Fruit fly (Drosophila melanogaster) whole organism, wandering third instar larva: Measurements from ENCODE around the gene uif.

Experiments
- Abd-B ChIP-seq: fragments of >200 bp; optimal IDR thresholded peaks from 2 replicates; lab custom pipeline; 2017; ENCODE audit warnings: missing biosample characterization, missing genetic modification characterization
- CG32264 ChIP-seq: fragments of 200-800 bp; sonication (Bioruptor generic); optimal IDR thresholded peaks from 2 replicates; lab custom pipeline; 2016; ENCODE audit warnings: missing biosample characterization, missing genetic modification characterization
- CG9705 ChIP-seq: fragments of 200-800 bp; sonication (Bioruptor generic); optimal IDR thresholded peaks from 2 replicates; lab custom pipeline; 2018; ENCODE audit warnings: missing biosample characterization, mild to moderate bottlenecking, missing genetic modification characterization
- CrebA ChIP-seq: fragments of 200-800 bp; sonication (Bioruptor generic); optimal IDR thresholded peaks from 2 replicates; lab custom pipeline; 2016; ENCODE audit warnings: missing biosample characterization, mild to moderate bottlenecking, missing genetic modification characterization, borderline replicate concordance
- Dfd ChIP-seq: fragments of >200 bp; optimal IDR thresholded peaks from 2 replicates; lab custom pipeline; 2017; ENCODE audit warnings: missing biosample characterization, missing genetic modification characterization
- Dif ChIP-seq: fragments of 200-275, 200-300 bp; sonication (Bioruptor generic); optimal IDR thresholded peaks from 2 replicates; lab custom pipeline; 2018; ENCODE audit warnings: missing biosample characterization, missing genetic modification characterization; ENCODE audit not compliant: partially characterized antibody
- GATAd ChIP-seq: sonication (Bioruptor generic); optimal IDR thresholded peaks from 2 replicates; lab custom pipeline; 2016; ENCODE audit warnings: missing biosample characterization, missing genetic modification characterization
- HLH106 ChIP-seq: fragments of 200-800 bp; optimal IDR thresholded peaks from 3 replicates; lab custom pipeline; 2019; ENCODE audit warnings: missing biosample characterization, mild to moderate bottlenecking, missing genetic modification characterization, moderate library complexity
- Hnf4 ChIP-seq: fragments of 200-800 bp; sonication (Bioruptor generic); optimal IDR thresholded peaks from 2 replicates; lab custom pipeline; 2016; ENCODE audit warnings: missing biosample characterization, mild to moderate bottlenecking, missing genetic modification characterization
- Hr78 ChIP-seq: fragments of >200 bp; optimal IDR thresholded peaks from 2 replicates; lab custom pipeline; 2017; ENCODE audit warnings: missing biosample characterization, missing genetic modification characterization
- Hr83 ChIP-seq: fragments of 200-300 bp; sonication (Bioruptor generic); optimal IDR thresholded peaks from 2 replicates; lab custom pipeline; 2016; ENCODE audit warnings: missing biosample characterization, mild to moderate bottlenecking, missing genetic modification characterization, moderate library complexity; ENCODE audit not compliant: poor library complexity, severe bottlenecking
- Jra ChIP-seq: sonication (Bioruptor generic); optimal IDR thresholded peaks from 2 replicates; lab custom pipeline; 2016; ENCODE audit warnings: missing biosample characterization, missing genetic modification characterization
- Mio ChIP-seq: sonication (Bioruptor generic); optimal IDR thresholded peaks from 2 replicates; lab custom pipeline; 2016; ENCODE audit warnings: missing biosample characterization, missing genetic modification characterization
- Myc ChIP-seq: fragments of >200 bp; optimal IDR thresholded peaks from 2 replicates; lab custom pipeline; 2017
- N ChIP-seq: fragments of >200 bp; optimal IDR thresholded peaks from 2 replicates; lab custom pipeline; 2018; ENCODE audit warnings: missing biosample characterization, missing external identifiers, missing genetic modification characterization
- OdsH ChIP-seq: fragments of 200-800 bp; sonication (Bioruptor generic); optimal IDR thresholded peaks from 2 replicates; lab custom pipeline; 2016; ENCODE audit warnings: missing biosample characterization, mild to moderate bottlenecking, missing genetic modification characterization
- Rel ChIP-seq, 2 experiments: fragments of 200-800 bp; sonication (Bioruptor generic) in 1 of 2; optimal IDR thresholded peaks; 2 replicates in 1 of 2; 3 replicates in 1 of 2; lab custom pipeline; 2016 to 2019; ENCODE audit warnings: mild to moderate bottlenecking in 2 of 2, missing biosample characterization in 2 of 2, missing genetic modification characterization in 2 of 2, moderate library complexity in 1 of 2
- Sp1 ChIP-seq: fragments of 200-800 bp; sonication (Bioruptor generic); optimal IDR thresholded peaks from 3 replicates; lab custom pipeline; 2019; ENCODE audit warnings: missing biosample characterization, mild to moderate bottlenecking, missing genetic modification characterization, moderate library complexity
- Vsx2 ChIP-seq: fragments of 200-300, 225-300 bp; sonication (Bioruptor generic); optimal IDR thresholded peaks from 2 replicates; lab custom pipeline; 2018; ENCODE audit warnings: missing biosample characterization, missing genetic modification characterization; ENCODE audit not compliant: partially characterized antibody
- br ChIP-seq: fragments of 200-800 bp; sonication (Bioruptor generic); optimal IDR thresholded peaks from 2 replicates; lab custom pipeline; 2016; ENCODE audit warnings: missing biosample characterization, missing genetic modification characterization
- brk ChIP-seq: fragments of 200-800 bp; sonication (Bioruptor generic); optimal IDR thresholded peaks from 2 replicates; lab custom pipeline; 2016; ENCODE audit warnings: missing biosample characterization, mild to moderate bottlenecking, missing genetic modification characterization
- dl ChIP-seq, 2 experiments: fragments of 175-275, 200-275 bp in 1 of 2; fragments of 200-275 bp in 1 of 2; sonication (Bioruptor generic); optimal IDR thresholded peaks; lab custom pipeline; 2018; ENCODE audit warnings: mild to moderate bottlenecking in 2 of 2, missing biosample characterization in 2 of 2, missing genetic modification characterization in 2 of 2, moderate library complexity in 2 of 2; ENCODE audit not compliant: partially characterized antibody in 2 of 2, insufficient read depth in 1 of 2
- dmrt93B ChIP-seq: fragments of 200-800 bp; sonication (Bioruptor generic); optimal IDR thresholded peaks from 2 replicates; lab custom pipeline; 2018; ENCODE audit warnings: missing biosample characterization, mild to moderate bottlenecking, missing genetic modification characterization
- dsf ChIP-seq: sonication (Bioruptor generic); optimal IDR thresholded peaks from 2 replicates; lab custom pipeline; 2016; ENCODE audit warnings: missing biosample characterization, missing genetic modification characterization, borderline replicate concordance
- ey ChIP-seq: fragments of 200-800 bp; sonication (Bioruptor generic); optimal IDR thresholded peaks from 2 replicates; lab custom pipeline; 2016; ENCODE audit warnings: missing biosample characterization, missing genetic modification characterization
- foxo ChIP-seq, 2 experiments: fragments of 200-800 bp; sonication (Bioruptor generic); optimal IDR thresholded peaks; 2 replicates in 1 of 2; 3 replicates in 1 of 2; lab custom pipeline; 2016 to 2017; ENCODE audit warnings: missing biosample characterization in 2 of 2, missing genetic modification characterization in 2 of 2
- fru ChIP-seq: fragments of 200-800 bp; sonication (Bioruptor generic); optimal IDR thresholded peaks from 3 replicates; lab custom pipeline; 2016; ENCODE audit warnings: missing biosample characterization, mild to moderate bottlenecking, missing genetic modification characterization
- h ChIP-seq: fragments of 200-800 bp; sonication (Bioruptor generic); optimal IDR thresholded peaks from 3 replicates; lab custom pipeline; 2016; ENCODE audit warnings: missing biosample characterization, mild to moderate bottlenecking, missing genetic modification characterization
- jim ChIP-seq: fragments of 175-275, 200-325 bp; sonication (Bioruptor generic); optimal IDR thresholded peaks from 2 replicates; lab custom pipeline; 2016; ENCODE audit warnings: missing biosample characterization, mild to moderate bottlenecking, missing genetic modification characterization
- lola ChIP-seq: fragments of >200 bp; optimal IDR thresholded peaks from 2 replicates; lab custom pipeline; 2017; ENCODE audit warnings: missing biosample characterization, missing genetic modification characterization
- pan ChIP-seq: fragments of >200 bp; optimal IDR thresholded peaks from 2 replicates; lab custom pipeline; 2017
- psq ChIP-seq: fragments of 200-800 bp; sonication (Bioruptor generic); optimal IDR thresholded peaks from 3 replicates; lab custom pipeline; 2017; ENCODE audit warnings: missing biosample characterization, mild to moderate bottlenecking, missing genetic modification characterization, moderate library complexity
- rgr ChIP-seq: fragments of 200-800 bp; sonication (Bioruptor generic); optimal IDR thresholded peaks from 3 replicates; lab custom pipeline; 2016; ENCODE audit warnings: missing biosample characterization, mild to moderate bottlenecking, missing genetic modification characterization
- sage ChIP-seq: fragments of 200-800 bp; sonication (Bioruptor generic); optimal IDR thresholded peaks from 2 replicates; lab custom pipeline; 2016; ENCODE audit warnings: missing biosample characterization, mild to moderate bottlenecking, missing genetic modification characterization
- sv ChIP-seq: fragments of 200-800 bp; sonication (Bioruptor generic); optimal IDR thresholded peaks from 3 replicates; lab custom pipeline; 2016; ENCODE audit warnings: missing biosample characterization, missing genetic modification characterization
- tai ChIP-seq: sonication (Bioruptor generic); optimal IDR thresholded peaks from 2 replicates; lab custom pipeline; 2016; ENCODE audit warnings: missing biosample characterization, missing genetic modification characterization
- usp ChIP-seq: fragments of >200 bp; optimal IDR thresholded peaks from 2 replicates; lab custom pipeline; 2017; ENCODE audit warnings: missing biosample characterization, missing genetic modification characterization
- woc ChIP-seq: sonication (Bioruptor generic); optimal IDR thresholded peaks from 2 replicates; lab custom pipeline; 2016; ENCODE audit warnings: missing biosample characterization, mild to moderate bottlenecking, missing genetic modification characterization

The uif gene

dm6 chr2L:7009807-7010470, at the start of gene uif:
uif (minus strand) TSS chr2L:7010359.
- TF ChIP-seq brk (GFP tag; lab: Kevin White, UChicago) (no peak), pan (lab: Kevin White, UChicago) (no peak), Sp1 (no peak), HLH106 (tag; lab: Kevin White, UChicago) (no peak), Myc (lab: Kevin White, UChicago) (no peak), GATAd (no peak), psq (GFP tag; lab: Kevin White, UChicago) (peak; percentile 92), Vsx2 (peak; percentile 54), rgr (GFP tag; lab: Kevin White, UChicago) (no peak), sage (GFP tag; lab: Kevin White, UChicago) (no peak)
- TF ChIP-seq, all 38 proteins: peak for 2

DNA sequence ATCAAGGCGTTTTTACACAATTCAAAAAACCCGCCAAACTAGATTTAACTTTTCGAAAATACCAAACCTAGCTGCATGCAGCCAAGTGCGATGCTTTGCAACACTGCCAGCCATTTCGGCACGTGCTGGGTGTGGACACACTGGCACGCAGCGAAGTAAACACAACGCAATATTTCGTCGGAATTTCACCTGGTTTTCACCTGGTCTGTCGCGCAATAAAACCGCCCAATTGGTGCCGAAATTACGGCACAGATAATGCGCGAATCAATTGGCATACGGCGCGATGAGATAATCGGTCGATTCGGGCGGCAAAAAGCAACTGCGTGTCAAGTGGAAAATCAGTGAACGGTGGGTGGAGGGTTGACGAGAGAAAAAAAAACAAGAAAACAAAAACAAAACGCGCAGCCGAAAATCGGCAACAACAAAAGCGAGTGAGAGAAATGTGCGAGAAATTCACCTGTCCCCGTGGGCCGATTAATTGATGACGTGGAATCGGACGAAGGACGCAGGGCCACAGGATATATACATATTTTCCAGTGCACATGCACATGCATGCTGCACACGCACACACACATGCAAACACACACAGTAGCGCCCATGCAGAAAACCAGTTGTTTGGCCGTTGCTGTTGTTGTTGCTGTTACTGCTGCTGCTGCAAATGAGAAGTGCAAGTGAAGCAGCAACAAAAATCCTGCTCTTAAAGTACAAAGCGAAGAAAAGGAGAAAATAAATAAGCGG, 46.2 kb upstream of the uif start, which contains the start of gene Mnn1:
Mnn1 (plus strand) TSS at position 113 of the 738 bp plus-strand sequence.
- TF ChIP-seq Myc (lab: Kevin White, UChicago) (peak; percentile 35), brk (GFP tag; lab: Kevin White, UChicago) (peak; percentile 53), GATAd (no peak), foxo (GFP tag; optimal IDR thresholded peaks at IDR 0.05; lab: Kevin White, UChicago) (peak in 1 of 2 experiments; percentile 56), tai (GFP tag; lab: Kevin White, UChicago) (no peak), br (GFP tag; lab: Kevin White, UChicago) (peak; percentile 1), CG32264 (GFP tag; lab: Kevin White, UChicago) (no peak), h (GFP tag; lab: Kevin White, UChicago) (peak; percentile 82), sv (GFP tag; lab: Kevin White, UChicago) (peak; percentile 17), dsf (GFP tag; lab: Kevin White, UChicago) (peak; percentile 5), woc (GFP tag; lab: Kevin White, UChicago) (no peak), Dif (GFP tag; lab: Kevin White, UChicago) (peak; percentile 17), N (GFP tag; lab: Kevin White, UChicago) (no peak), HLH106 (tag; lab: Kevin White, UChicago) (peak; percentile 42), Hr83 (peak; percentile 84), ey (GFP tag; lab: Kevin White, UChicago) (peak; percentile 41), lola (GFP tag; lab: Kevin White, UChicago) (no peak), Jra (GFP tag; lab: Kevin White, UChicago) (no peak), Abd-B (GFP tag; lab: Kevin White, UChicago) (no peak), CrebA (GFP tag; lab: Kevin White, UChicago) (no peak), Hr78 (GFP tag; lab: Kevin White, UChicago) (no peak), OdsH (GFP tag; lab: Kevin White, UChicago) (no peak), sage (GFP tag; lab: Kevin White, UChicago) (no peak), Mio (no peak), dmrt93B (no peak), rgr (GFP tag; lab: Kevin White, UChicago) (no peak), Dfd (GFP tag; lab: Kevin White, UChicago) (no peak), Sp1 (peak; percentile 51), Vsx2 (peak; percentile 15), Rel (GFP tag; optimal IDR thresholded peaks at IDR 0.05; lab: Kevin White, UChicago) (no peak), Rel (tag; optimal IDR thresholded peaks at IDR 0.05; lab: Kevin White, UChicago) (peak; percentile 86), usp (GFP tag; lab: Kevin White, UChicago) (no peak), dl (GFP tag; optimal IDR thresholded peaks at IDR 0.05; lab: Kevin White, UChicago; ENCODE audit: insufficient read depth in 1 of 2, partially characterized antibody in 2 of 2) (peak in 1 of 2 experiments; percentile 8), pan (lab: Kevin White, UChicago) (no peak), CG9705 (GFP tag; lab: Kevin White, UChicago) (peak; percentile 36), fru (peak; percentile 27), Hnf4 (GFP tag; lab: Kevin White, UChicago) (no peak), psq (GFP tag; lab: Kevin White, UChicago) (peak; percentile 84), jim (GFP tag; lab: Kevin White, UChicago) (peak; percentile 66)
